Worm (Caenorhabditis elegans): ENCODE measurements around the gene Y37H2C.4.

Gene Y37H2C.4

ce11 chrV:18243227-18243626 lies 27.3 kb upstream of the Y37H2C.4 start:
- TF ChIP-seq nhr-11 (tag; optimal IDR thresholded peaks at IDR 0.05) (no peak), ceh-82 (tag; optimal IDR thresholded peaks at IDR 0.05) (no peak), skn-1 (tag; optimal IDR thresholded peaks at IDR 0.05) (no peak), nhr-77 (tag; optimal IDR thresholded peaks at IDR 0.05) (no peak), pha-4 (tag; optimal IDR thresholded peaks at IDR 0.05) (no peak), fos-1 (tag; optimal IDR thresholded peaks at IDR 0.05) (no peak), nhr-23 (tag; optimal IDR thresholded peaks at IDR 0.05) (no peak), fkh-10 (GFP tag; optimal IDR thresholded peaks at IDR 0.05) (no peak), aly-2 (tag; optimal IDR thresholded peaks at IDR 0.05) (no peak), nhr-76 (tag; optimal IDR thresholded peaks at IDR 0.05) (no peak), elt-1 (tag; optimal IDR thresholded peaks at IDR 0.05) (no peak), fkh-2 (tag; optimal IDR thresholded peaks at IDR 0.05) (no peak), zag-1 (tag; optimal IDR thresholded peaks at IDR 0.05) (no peak), tbx-2 (tag; optimal IDR thresholded peaks at IDR 0.05) (no peak), ztf-11 (tag; optimal IDR thresholded peaks at IDR 0.05) (no peak), nhr-237 (tag; optimal IDR thresholded peaks at IDR 0.05) (no peak), sea-2 (GFP tag; optimal IDR thresholded peaks at IDR 0.05) (no peak), nhr-12 (tag; optimal IDR thresholded peaks at IDR 0.05) (no peak)

ce11 chrV:18244408-18244807 lies 26.1 kb upstream of the Y37H2C.4 start:
- no peak for TF ChIP-seq lin-15B (tag; optimal IDR thresholded peaks at IDR 0.05)
- peak; percentile 31 for TF ChIP-seq pqm-1 (tag; optimal IDR thresholded peaks at IDR 0.05)
- TF ChIP-seq snpc-4 (tag; optimal IDR thresholded peaks at IDR 0.05) = no peak
- peak; percentile 62 for TF ChIP-seq elt-2 (tag; optimal IDR thresholded peaks at IDR 0.05)
- no peak for TF ChIP-seq lsy-12 (tag; optimal IDR thresholded peaks at IDR 0.05)
- no peak for TF ChIP-seq elt-1 (tag; optimal IDR thresholded peaks at IDR 0.05)
- no peak for TF ChIP-seq ztf-4 (tag; optimal IDR thresholded peaks at IDR 0.05)

- TF ChIP-seq jun-1 (tag; optimal IDR thresholded peaks at IDR 0.05) (peak; percentile 18), pqm-1 (tag; optimal IDR thresholded peaks at IDR 0.05) (peak; percentile 70), elt-2 (tag; optimal IDR thresholded peaks at IDR 0.05) (peak; percentile 90), hmg-11 (tag; optimal IDR thresholded peaks at IDR 0.05) (no peak), tbx-2 (tag; optimal IDR thresholded peaks at IDR 0.05) (no peak)
These were observed 24.4 kb upstream of the Y37H2C.4 start for ce11 chrV:18246077-18246476.

ce11 chrV:18252239-18252638 lies 18.3 kb upstream of the Y37H2C.4 start, which contains the start of gene R10E8.1:
R10E8.1 (minus strand) TSS chrV:18252416.
- TF ChIP-seq sea-2 (GFP tag; optimal IDR thresholded peaks at IDR 0.05) (no peak), pqm-1 (tag; optimal IDR thresholded peaks at IDR 0.05) (peak; percentile 59), elt-2 (tag; optimal IDR thresholded peaks at IDR 0.05) (peak; percentile 71)

ce11 chrV:18253494-18253893 lies 17.0 kb upstream of the Y37H2C.4 start, which contains the start of gene R10E8.2:
R10E8.2 (plus strand) TSS chrV:18253794.
- TF ChIP-seq nhr-11 (tag; optimal IDR thresholded peaks at IDR 0.05) (no peak), lin-39 (tag; optimal IDR thresholded peaks at IDR 0.05) (no peak)

ce11 chrV:18254483-18254882 lies 16.0 kb upstream of the Y37H2C.4 start, which contains the start of gene R10E8.5:
R10E8.5 (plus strand) TSS chrV:18254783.
- no peak for TF ChIP-seq mml-1 (tag; optimal IDR thresholded peaks at IDR 0.05)
- TF ChIP-seq ZK546.5 (tag; optimal IDR thresholded peaks at IDR 0.05) = no peak
- TF ChIP-seq lsy-12 (tag; optimal IDR thresholded peaks at IDR 0.05) = no peak
- TF ChIP-seq pha-4 (tag; optimal IDR thresholded peaks at IDR 0.05) = no peak
- TF ChIP-seq lin-39 (tag; optimal IDR thresholded peaks at IDR 0.05) = no peak
- no peak for TF ChIP-seq nhr-25 (tag; optimal IDR thresholded peaks at IDR 0.05)
- no peak for TF ChIP-seq egl-5 (tag; optimal IDR thresholded peaks at IDR 0.05)
- TF ChIP-seq lin-15B (tag; optimal IDR thresholded peaks at IDR 0.05) = no peak
- no peak for TF ChIP-seq snpc-4 (tag; optimal IDR thresholded peaks at IDR 0.05)

ce11 chrV:18265514-18265913 lies 5.0 kb upstream of the Y37H2C.4 start:
- no peak for TF ChIP-seq lsy-12 (tag; optimal IDR thresholded peaks at IDR 0.05)
- no peak for TF ChIP-seq nhr-23 (tag; optimal IDR thresholded peaks at IDR 0.05)
- TF ChIP-seq snpc-4 (tag; optimal IDR thresholded peaks at IDR 0.05) = no peak
- TF ChIP-seq mdl-1 (tag; optimal IDR thresholded peaks at IDR 0.05) = no peak
- TF ChIP-seq jun-1 (tag; optimal IDR thresholded peaks at IDR 0.05) = no peak
- no peak for TF ChIP-seq unc-39 (tag; optimal IDR thresholded peaks at IDR 0.05)
- no peak for TF ChIP-seq nhr-25 (tag; optimal IDR thresholded peaks at IDR 0.05)
- no peak for TF ChIP-seq pqm-1 (tag; optimal IDR thresholded peaks at IDR 0.05)
